Worm (Caenorhabditis elegans) whole organism, L2 larva: ENCODE measurements around the gene glrx-3.

ENCODE experiments used
- C34F6.9 ChIP-seq: fragments of 150-350 bp; optimal IDR thresholded peaks from 2 replicates; lab custom pipeline; 2014; ENCODE audit warnings: missing biosample characterization, missing genetic modification characterization
- skn-1 ChIP-seq: sonication (generic microtip); optimal IDR thresholded peaks from 2 replicates; lab custom pipeline; 2017; ENCODE audit warnings: missing biosample characterization, missing genetic modification characterization
- unc-39 ChIP-seq: fragments of 150-350 bp; optimal IDR thresholded peaks from 2 replicates; lab custom pipeline; 2014; ENCODE audit warnings: missing biosample characterization, missing genetic modification characterization

DNA sequence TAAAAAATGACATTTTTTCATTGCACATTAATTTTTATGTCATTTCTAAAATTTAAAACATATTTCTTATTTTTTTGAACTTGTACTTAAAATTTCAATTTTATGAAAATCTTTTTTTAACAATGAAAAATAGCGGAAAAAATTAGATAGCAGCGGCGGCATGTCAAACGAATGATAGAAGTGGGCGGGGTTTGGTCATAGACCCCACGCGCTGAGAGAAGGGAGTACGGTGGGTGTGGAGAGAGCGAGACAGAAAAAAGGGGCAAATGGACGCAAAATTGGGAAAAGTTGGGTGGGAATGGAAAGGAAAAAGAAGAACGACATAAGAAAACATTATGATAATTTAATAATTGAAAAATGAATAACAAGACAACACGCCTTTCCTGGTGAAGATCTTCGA lies 46.8 kb upstream of the glrx-3 start:
- no peak for TF ChIP-seq C34F6.9 (tag; lab: Kevin White, UChicago)
- no peak for TF ChIP-seq unc-39 (tag; lab: Kevin White, UChicago)
- TF ChIP-seq skn-1: no peak
